Fruit fly (Drosophila melanogaster): Measurements from ENCODE around the gene Rh4.

- TF ChIP-seq fru (GFP tag; optimal IDR thresholded peaks at IDR 0.05): no peak
- no peak for TF ChIP-seq Hr78 (GFP tag; optimal IDR thresholded peaks at IDR 0.05)
- no peak for TF ChIP-seq psq (GFP tag; optimal IDR thresholded peaks at IDR 0.05)
- TF ChIP-seq tai (GFP tag; optimal IDR thresholded peaks at IDR 0.05): no peak
- no peak for TF ChIP-seq Abd-B (GFP tag; optimal IDR thresholded peaks at IDR 0.05)
- TF ChIP-seq usp (GFP tag; optimal IDR thresholded peaks at IDR 0.05): no peak
- no peak for TF ChIP-seq woc (GFP tag; optimal IDR thresholded peaks at IDR 0.05)
- TF ChIP-seq h (GFP tag; optimal IDR thresholded peaks at IDR 0.05): no peak
Observed at dm6 chr3L:16867190-16867589, 4.9 kb upstream of the Rh4 start.

Measured in whole organism, wandering third instar larva.